Fruit fly (Drosophila melanogaster) whole organism, embryonic: ENCODE results near the gene RpL24-like.
A peak's percentile ranks its signal among the peaks of the same experiment; 100 is the strongest.

ENCODE experiments used
- Aef1 ChIP-seq: fragments of 200-800 bp; sonication (Bioruptor generic); IDR thresholded peaks from 3 replicates; pipeline ENCODE4 v1.3.6; 2022; ENCODE audit warnings: missing biosample characterization, missing genetic modification characterization
- Antp ChIP-seq: fragments of 200-800 bp; sonication (Bioruptor generic); optimal IDR thresholded peaks from 3 replicates; lab custom pipeline; 2016; ENCODE audit warnings: missing biosample characterization, missing genetic modification characterization
- CG10209 ChIP-seq: fragments of 200-800 bp; sonication (Bioruptor generic); optimal IDR thresholded peaks from 3 replicates; lab custom pipeline; 2017; ENCODE audit warnings: missing biosample characterization, mild to moderate bottlenecking, missing genetic modification characterization, missing genetic modification reagents
- CG10267 ChIP-seq: fragments of 200-800 bp; sonication (Bioruptor generic); optimal IDR thresholded peaks from 2 replicates; lab custom pipeline; 2018; ENCODE audit warnings: missing biosample characterization, mild to moderate bottlenecking, missing genetic modification characterization, moderate library complexity
- CG11247 ChIP-seq: fragments of 200-800 bp; sonication (Bioruptor generic); IDR thresholded peaks from 2 replicates; pipeline ENCODE4 v1.3.6; 2022; ENCODE audit warnings: missing biosample characterization, missing genetic modification characterization
- CG11504 ChIP-seq: fragments of 200-800 bp; sonication (Bioruptor generic); optimal IDR thresholded peaks from 3 replicates; lab custom pipeline; 2019; ENCODE audit warnings: missing biosample characterization, mild to moderate bottlenecking, missing genetic modification characterization, moderate library complexity
- CG12104 ChIP-seq: fragments of 200-800 bp; sonication (Bioruptor generic); optimal IDR thresholded peaks from 3 replicates; lab custom pipeline; 2016; ENCODE audit warnings: missing biosample characterization, missing genetic modification characterization
- CG1233 ChIP-seq: fragments of 200-800 bp; sonication (Bioruptor generic); optimal IDR thresholded peaks from 4 replicates; lab custom pipeline; 2018; ENCODE audit warnings: missing biosample characterization, mild to moderate bottlenecking, missing genetic modification characterization
- CG12942 ChIP-seq: fragments of 200-800 bp; sonication (Bioruptor generic); optimal IDR thresholded peaks from 3 replicates; lab custom pipeline; 2016; ENCODE audit warnings: missing biosample characterization, missing genetic modification characterization
- CG13424 ChIP-seq: fragments of 200-800 bp; sonication (Bioruptor generic); optimal IDR thresholded peaks from 2 replicates; lab custom pipeline; 2019; ENCODE audit warnings: missing biosample characterization, mild to moderate bottlenecking, missing genetic modification characterization, moderate library complexity
- CG1529 ChIP-seq: fragments of 200-800 bp; sonication (Bioruptor generic); optimal IDR thresholded peaks from 3 replicates; lab custom pipeline; 2018; ENCODE audit warnings: missing biosample characterization, missing genetic modification characterization
- CG1792 ChIP-seq: fragments of 200-800 bp; sonication (Bioruptor generic); optimal IDR thresholded peaks from 2 replicates; lab custom pipeline; 2016; ENCODE audit warnings: missing biosample characterization, missing genetic modification characterization
- CG30403 ChIP-seq: fragments of 200-800 bp; sonication (Bioruptor generic); optimal IDR thresholded peaks from 3 replicates; lab custom pipeline; 2016; ENCODE audit warnings: missing biosample characterization, missing genetic modification characterization
- CG3163 ChIP-seq: fragments of 200-800 bp; sonication (Bioruptor generic); optimal IDR thresholded peaks from 3 replicates; lab custom pipeline; 2016; ENCODE audit warnings: missing biosample characterization, missing genetic modification characterization
- CG4328 ChIP-seq: fragments of 200-800 bp; sonication (Bioruptor generic); optimal IDR thresholded peaks from 3 replicates; lab custom pipeline; 2017; ENCODE audit warnings: missing biosample characterization, missing genetic modification reagents, missing genetic modification characterization
- CG4820 ChIP-seq: fragments of 200-800 bp; sonication (Bioruptor generic); optimal IDR thresholded peaks from 3 replicates; lab custom pipeline; 2016; ENCODE audit warnings: missing biosample characterization, missing genetic modification characterization
- CG6791 ChIP-seq: fragments of 200-800 bp; sonication (Bioruptor generic); IDR thresholded peaks from 3 replicates; pipeline ENCODE4 v1.3.6; 2022; ENCODE audit warnings: missing biosample characterization, missing genetic modification characterization; ENCODE audit not compliant: partially characterized antibody
- CG7372 ChIP-seq: fragments of 200-800 bp; sonication (Bioruptor generic); IDR thresholded peaks from 2 replicates; pipeline ENCODE4 v1.3.6; 2022; ENCODE audit warnings: missing biosample characterization, missing genetic modification characterization
- CG7786 ChIP-seq: fragments of 200-800 bp; sonication (Bioruptor generic); optimal IDR thresholded peaks from 2 replicates; lab custom pipeline; 2016; ENCODE audit warnings: missing biosample characterization, missing genetic modification characterization
- CHES-1-like ChIP-seq: fragments of 200-800 bp; sonication (Bioruptor generic); optimal IDR thresholded peaks from 2 replicates; lab custom pipeline; 2016; ENCODE audit warnings: missing biosample characterization, missing genetic modification characterization
- Chrac-16 ChIP-seq: fragments of 200-800 bp; sonication (Bioruptor generic); optimal IDR thresholded peaks from 3 replicates; lab custom pipeline; 2016; ENCODE audit warnings: missing biosample characterization, missing genetic modification characterization
- D19A ChIP-seq: fragments of 200-800 bp; optimal IDR thresholded peaks from 3 replicates; lab custom pipeline; 2019; ENCODE audit warnings: missing biosample characterization, mild to moderate bottlenecking, missing genetic modification characterization, moderate library complexity
- HLH4C ChIP-seq: fragments of 200-800 bp; sonication (Bioruptor generic); IDR thresholded peaks from 3 replicates; pipeline ENCODE4 v1.3.6; 2022; ENCODE audit warnings: missing biosample characterization, missing genetic modification characterization; ENCODE audit not compliant: partially characterized antibody
- HLH54F ChIP-seq: fragments of 200-800 bp; sonication (Bioruptor generic); optimal IDR thresholded peaks from 3 replicates; lab custom pipeline; 2016; ENCODE audit warnings: missing biosample characterization, missing genetic modification characterization
- Hmr ChIP-seq: fragments of 200-800 bp; sonication (Bioruptor generic); optimal IDR thresholded peaks from 3 replicates; lab custom pipeline; 2017; ENCODE audit warnings: mild to moderate bottlenecking, missing biosample characterization, missing genetic modification reagents, missing genetic modification characterization
- Nf-YA ChIP-seq: fragments of 200-800 bp; sonication (Bioruptor generic); IDR thresholded peaks from 2 replicates; pipeline ENCODE4 v1.3.6; 2022; ENCODE audit warnings: missing biosample characterization, missing genetic modification characterization
- PHDP ChIP-seq: fragments of 200-800 bp; sonication (Bioruptor generic); optimal IDR thresholded peaks from 3 replicates; lab custom pipeline; 2018; ENCODE audit warnings: missing biosample characterization, mild to moderate bottlenecking, missing genetic modification characterization, moderate library complexity
- Sox100B ChIP-seq: fragments of 200-800 bp; sonication (Bioruptor generic); optimal IDR thresholded peaks from 3 replicates; lab custom pipeline; 2018; ENCODE audit warnings: missing biosample characterization, mild to moderate bottlenecking, missing genetic modification characterization
- Spps ChIP-seq: fragments of 200-800 bp; sonication (Bioruptor generic); optimal IDR thresholded peaks from 2 replicates; lab custom pipeline; 2018; ENCODE audit warnings: missing biosample characterization, mild to moderate bottlenecking, missing genetic modification characterization
- al ChIP-seq: fragments of 200-800 bp; sonication (Bioruptor generic); IDR thresholded peaks from 2 replicates; pipeline ENCODE4 v1.3.6; 2022; ENCODE audit warnings: missing biosample characterization, missing genetic modification characterization
- bigmax ChIP-seq: fragments of 200-800 bp; sonication (Bioruptor generic); optimal IDR thresholded peaks from 2 replicates; lab custom pipeline; 2018; ENCODE audit warnings: missing biosample characterization, mild to moderate bottlenecking, missing genetic modification characterization
- br ChIP-seq: fragments of >200 bp; optimal IDR thresholded peaks from 2 replicates; lab custom pipeline; 2017
- caup ChIP-seq: fragments of 200-800 bp; sonication (Bioruptor generic); optimal IDR thresholded peaks from 3 replicates; lab custom pipeline; 2017; ENCODE audit warnings: missing biosample characterization, mild to moderate bottlenecking, missing genetic modification characterization, moderate library complexity; ENCODE audit not compliant: severe bottlenecking
- fd96Cb ChIP-seq: fragments of 200-800 bp; sonication (Bioruptor generic); optimal IDR thresholded peaks from 2 replicates; lab custom pipeline; 2018; ENCODE audit warnings: missing biosample characterization, mild to moderate bottlenecking, missing genetic modification characterization, moderate library complexity
- gro ChIP-seq: fragments of 200-800 bp; sonication (Bioruptor generic); optimal IDR thresholded peaks from 2 replicates; lab custom pipeline; 2016; ENCODE audit warnings: missing biosample characterization, missing genetic modification characterization
- gsb ChIP-seq: fragments of 200-800 bp; sonication (Bioruptor generic); IDR thresholded peaks from 2 replicates; pipeline ENCODE4 v1.3.6; 2022; ENCODE audit warnings: missing biosample characterization, missing genetic modification characterization
- maf-S ChIP-seq: fragments of 200-800 bp; sonication (Bioruptor generic); optimal IDR thresholded peaks from 2 replicates; lab custom pipeline; 2016; ENCODE audit warnings: missing biosample characterization, missing genetic modification characterization
- pzg ChIP-seq: fragments of 200-800 bp; sonication (Bioruptor generic); optimal IDR thresholded peaks from 3 replicates; lab custom pipeline; 2018; ENCODE audit warnings: missing biosample characterization, mild to moderate bottlenecking, missing genetic modification characterization, moderate library complexity
- ro ChIP-seq: fragments of 200-800 bp; sonication (Bioruptor generic); IDR thresholded peaks from 2 replicates; pipeline ENCODE4 v1.3.6; 2022; ENCODE audit warnings: missing biosample characterization, missing genetic modification characterization
- seq ChIP-seq: fragments of 200-800 bp; sonication (Bioruptor generic); IDR thresholded peaks from 2 replicates; pipeline ENCODE4 v1.3.6; 2022; ENCODE audit warnings: missing biosample characterization, missing genetic modification characterization
- sima ChIP-seq: fragments of 200-800 bp; sonication (Bioruptor generic); optimal IDR thresholded peaks from 2 replicates; lab custom pipeline; 2016; ENCODE audit warnings: missing biosample characterization, missing genetic modification characterization
- sqz ChIP-seq: fragments of 200-800 bp; sonication (Bioruptor generic); optimal IDR thresholded peaks from 3 replicates; lab custom pipeline; 2018; ENCODE audit warnings: missing biosample characterization, mild to moderate bottlenecking, missing genetic modification characterization
- tin ChIP-seq: fragments of 200-800 bp; sonication (Bioruptor generic); optimal IDR thresholded peaks from 3 replicates; lab custom pipeline; 2016; ENCODE audit warnings: missing biosample characterization, missing genetic modification characterization

The RpL24-like gene

dm6 chr3R:11454210-11454904 is 23.0 kb upstream of the RpL24-like start (continued):
- TF ChIP-seq CG1529 (GFP tag; lab: Kevin White, UChicago) (no peak), fd96Cb (tag; lab: Kevin White, UChicago) (peak; percentile 42), CG10209 (peak; percentile 64), CG1233 (GFP tag; lab: Kevin White, UChicago) (peak; percentile 41), CG11247 (GFP tag; lab: Robert Waterston, UW) (peak; percentile 50; the same call in 1 of the 2 replicates), br (lab: Kevin White, UChicago) (no peak), sima (GFP tag; lab: Kevin White, UChicago) (peak; percentile 19), CG4820 (GFP tag; lab: Kevin White, UChicago) (peak; percentile 0), sqz (GFP tag; lab: Kevin White, UChicago) (no peak), CHES-1-like (GFP tag; lab: Kevin White, UChicago) (peak; percentile 32), Antp (GFP tag; lab: Kevin White, UChicago) (peak; percentile 11), CG11504 (peak; percentile 76), bigmax (no peak), CG1792 (peak; percentile 22), CG13424 (peak; percentile 73), D19A (tag; lab: Kevin White, UChicago) (peak; percentile 15), Hmr (GFP tag; lab: Kevin White, UChicago) (peak; percentile 77), CG6791 (GFP tag; lab: Robert Waterston, UW) (no peak), Nf-YA (GFP tag; lab: Robert Waterston, UW) (no peak), pzg (GFP tag; lab: Kevin White, UChicago) (no peak), seq (GFP tag; lab: Robert Waterston, UW) (0 out of 2 replicates have a peak, but pooled peaks have one; percentile 16), HLH4C (GFP tag; lab: Robert Waterston, UW) (no peak), Spps (tag; lab: Kevin White, UChicago) (no peak), al (GFP tag; lab: Robert Waterston, UW) (peak; percentile 84), maf-S (GFP tag; lab: Kevin White, UChicago) (no peak), Chrac-16 (GFP tag; lab: Kevin White, UChicago) (peak; percentile 21), CG12104 (GFP tag; lab: Kevin White, UChicago) (peak; percentile 34), gsb (GFP tag; lab: Robert Waterston, UW) (peak; percentile 38; the same call in 1 of the 2 replicates), CG7372 (GFP tag; lab: Robert Waterston, UW) (peak; percentile 64), CG10267 (peak; percentile 13), tin (peak; percentile 32), CG7786 (GFP tag; lab: Kevin White, UChicago) (peak; percentile 49), gro (GFP tag; lab: Kevin White, UChicago) (peak; percentile 76), HLH54F (GFP tag; lab: Kevin White, UChicago) (peak; percentile 74), CG12942 (GFP tag; lab: Kevin White, UChicago) (peak; percentile 26), caup (GFP tag; lab: Kevin White, UChicago) (peak; percentile 66), Sox100B (peak; percentile 67), Aef1 (GFP tag; lab: Robert Waterston, UW) (peak; percentile 48; the same call in 1 of the 3 replicates), CG3163 (GFP tag; lab: Kevin White, UChicago) (peak; percentile 0), PHDP (peak; percentile 63), CG30403 (GFP tag; lab: Kevin White, UChicago) (peak; percentile 76), ro (GFP tag; lab: Robert Waterston, UW) (0 out of 2 replicates have a peak, but pooled peaks have one; percentile 26), CG4328 (GFP tag; lab: Kevin White, UChicago) (no peak)
